Fruit fly (Drosophila melanogaster) whole organism, embryonic: ENCODE data around the gene CG33110.

Experiments
- C15 ChIP-seq: fragments of 200-800 bp; sonication (Bioruptor generic); IDR thresholded peaks from 3 replicates; pipeline ENCODE4 v1.3.6; 2022; ENCODE audit warnings: missing biosample characterization, missing genetic modification characterization
- CG11093 ChIP-seq: fragments of 200-800 bp; sonication (Bioruptor generic); IDR thresholded peaks from 3 replicates; pipeline ENCODE4 v1.3.6; 2022; ENCODE audit warnings: missing biosample characterization, missing genetic modification characterization
- CG11723 ChIP-seq: fragments of 200-800 bp; sonication (Bioruptor generic); optimal IDR thresholded peaks from 2 replicates; lab custom pipeline; 2017; ENCODE audit warnings: missing biosample characterization, mild to moderate bottlenecking, missing genetic modification characterization
- CG15514 ChIP-seq: fragments of 200-800 bp; sonication (Bioruptor generic); optimal IDR thresholded peaks from 3 replicates; lab custom pipeline; 2017; ENCODE audit warnings: missing biosample characterization, missing genetic modification characterization, mild to moderate bottlenecking, moderate library complexity, missing genetic modification reagents
- CG16863 ChIP-seq: fragments of 200-800 bp; sonication (Bioruptor generic); optimal IDR thresholded peaks from 3 replicates; lab custom pipeline; 2016; ENCODE audit warnings: missing biosample characterization, missing genetic modification characterization
- CG17186 ChIP-seq: fragments of 200-800 bp; sonication (Bioruptor generic); optimal IDR thresholded peaks from 3 replicates; lab custom pipeline; 2017; ENCODE audit warnings: missing biosample characterization, missing genetic modification reagents, missing genetic modification characterization
- CG1832 ChIP-seq: fragments of 200-800 bp; sonication (Bioruptor generic); optimal IDR thresholded peaks from 2 replicates; lab custom pipeline; 2017; ENCODE audit warnings: missing biosample characterization, mild to moderate bottlenecking, missing genetic modification characterization, inconsistent platforms
- CG32532 ChIP-seq: fragments of 200-800 bp; sonication (Bioruptor generic); IDR thresholded peaks from 2 replicates; pipeline ENCODE4 v1.3.6; 2022; ENCODE audit warnings: missing biosample characterization, missing genetic modification characterization
- CG33213 ChIP-seq: fragments of 200-800 bp; sonication (Bioruptor generic); optimal IDR thresholded peaks from 3 replicates; lab custom pipeline; 2016; ENCODE audit warnings: missing biosample characterization, missing genetic modification characterization
- CG4820 ChIP-seq: fragments of 200-800 bp; sonication (Bioruptor generic); optimal IDR thresholded peaks from 3 replicates; lab custom pipeline; 2016; ENCODE audit warnings: missing biosample characterization, missing genetic modification characterization
- CG6272 ChIP-seq: fragments of 200-800 bp; sonication (Bioruptor generic); IDR thresholded peaks from 2 replicates; pipeline ENCODE4 v1.3.6; 2022; ENCODE audit warnings: missing biosample characterization, missing genetic modification characterization
- CG6854 ChIP-seq: fragments of 200-800 bp; sonication (Bioruptor generic); optimal IDR thresholded peaks from 3 replicates; lab custom pipeline; 2017; ENCODE audit warnings: missing biosample characterization, mild to moderate bottlenecking, missing genetic modification characterization
- CG7928 ChIP-seq: fragments of 200-800 bp; sonication (Bioruptor generic); optimal IDR thresholded peaks from 2 replicates; lab custom pipeline; 2017; ENCODE audit warnings: missing biosample characterization, mild to moderate bottlenecking, missing genetic modification characterization
- CG8281 ChIP-seq: fragments of 200-800 bp; sonication (Bioruptor generic); optimal IDR thresholded peaks from 2 replicates; lab custom pipeline; 2018; ENCODE audit warnings: missing biosample characterization, mild to moderate bottlenecking, missing genetic modification characterization, moderate library complexity
- CG9727 ChIP-seq: fragments of 200-800 bp; sonication (Bioruptor generic); optimal IDR thresholded peaks from 3 replicates; lab custom pipeline; 2017; ENCODE audit warnings: missing biosample characterization, mild to moderate bottlenecking, missing genetic modification characterization
- CTCF ChIP-seq: fragments of 200-800 bp; sonication (Bioruptor generic); optimal IDR thresholded peaks from 2 replicates; lab custom pipeline; 2017; ENCODE audit warnings: missing biosample characterization, mild to moderate bottlenecking, missing genetic modification characterization, moderate library complexity
- Dad ChIP-seq: fragments of 200-800 bp; sonication (Bioruptor generic); optimal IDR thresholded peaks from 3 replicates; lab custom pipeline; 2016; ENCODE audit warnings: missing biosample characterization, missing genetic modification characterization
- Dek ChIP-seq: fragments of 200-800 bp; sonication (Bioruptor generic); optimal IDR thresholded peaks from 3 replicates; lab custom pipeline; 2019; ENCODE audit warnings: missing biosample characterization, mild to moderate bottlenecking, missing genetic modification characterization, moderate library complexity
- E2f1 ChIP-seq: fragments of 200-800 bp; sonication (Bioruptor generic); IDR thresholded peaks from 2 replicates; pipeline ENCODE4 v1.3.6; 2022; ENCODE audit warnings: missing biosample characterization, missing genetic modification characterization
- HLHmδ ChIP-seq: fragments of 200-800 bp; sonication (Bioruptor generic); optimal IDR thresholded peaks from 2 replicates; lab custom pipeline; 2018; ENCODE audit warnings: missing biosample characterization, mild to moderate bottlenecking, missing genetic modification characterization, moderate library complexity
- Hand ChIP-seq: fragments of 200-800 bp; sonication (Bioruptor generic); optimal IDR thresholded peaks from 2 replicates; lab custom pipeline; 2017; ENCODE audit warnings: mild to moderate bottlenecking, missing biosample characterization, missing genetic modification reagents, missing genetic modification characterization
- Hr78 ChIP-seq, 2 experiments: fragments of 200-800 bp in 1 of 2; fragments of >200 bp in 1 of 2; sonication (Bioruptor generic) in 1 of 2; optimal IDR thresholded peaks; 2 replicates each; lab custom pipeline; 2017 to 2019; ENCODE audit warnings: missing biosample characterization in 2 of 2, missing genetic modification characterization in 2 of 2, mild to moderate bottlenecking in 1 of 2, moderate library complexity in 1 of 2
- Myb ChIP-seq: fragments of 200-800 bp; sonication (Bioruptor generic); optimal IDR thresholded peaks from 2 replicates; lab custom pipeline; 2016; ENCODE audit warnings: missing biosample characterization, missing genetic modification characterization
- PHDP ChIP-seq: fragments of 200-800 bp; sonication (Bioruptor generic); optimal IDR thresholded peaks from 3 replicates; lab custom pipeline; 2018; ENCODE audit warnings: missing biosample characterization, mild to moderate bottlenecking, missing genetic modification characterization, moderate library complexity
- Pdp1 ChIP-seq, 2 experiments: fragments of 200-800 bp; sonication (Bioruptor generic); optimal IDR thresholded peaks; 3 replicates each; lab custom pipeline; 2016; ENCODE audit warnings: missing biosample characterization in 2 of 2, missing genetic modification characterization in 2 of 2, mild to moderate bottlenecking in 1 of 2, moderate library complexity in 1 of 2
- Scr ChIP-seq: fragments of 200-800 bp; sonication (Bioruptor generic); IDR thresholded peaks from 2 replicates; pipeline ENCODE4 v1.3.6; 2022; ENCODE audit warnings: missing biosample characterization, missing genetic modification characterization; ENCODE audit not compliant: partially characterized antibody
- Sox102F ChIP-seq: fragments of 200-800 bp; sonication (Bioruptor generic); optimal IDR thresholded peaks from 2 replicates; lab custom pipeline; 2018; ENCODE audit warnings: missing biosample characterization, mild to moderate bottlenecking, missing genetic modification characterization, moderate library complexity
- Trl ChIP-seq, 3 experiments: fragments of >200 bp in 2 of 3; fragments of 200-800 bp in 1 of 3; sonication (Bioruptor generic) in 1 of 3; optimal IDR thresholded peaks; 2 replicates in 1 of 3; 3 replicates in 2 of 3; lab custom pipeline; 2016 to 2017; ENCODE audit warnings: missing biosample characterization in 1 of 3, missing genetic modification characterization in 1 of 3
- Usf ChIP-seq: fragments of 200-800 bp; sonication (Bioruptor generic); optimal IDR thresholded peaks from 2 replicates; lab custom pipeline; 2017; ENCODE audit warnings: missing genotype, missing biosample characterization, missing genetic modification characterization
- ara ChIP-seq: fragments of 200-800 bp; sonication (Bioruptor generic); IDR thresholded peaks from 2 replicates; pipeline ENCODE4 v1.3.6; 2022; ENCODE audit warnings: missing biosample characterization, missing genetic modification characterization
- bbx ChIP-seq: fragments of 200-800 bp; sonication (Bioruptor generic); IDR thresholded peaks from 2 replicates; pipeline ENCODE4 v1.3.6; 2022; ENCODE audit warnings: missing biosample characterization, missing genetic modification characterization; ENCODE audit not compliant: partially characterized antibody
- cad ChIP-seq: fragments of >200 bp; optimal IDR thresholded peaks from 2 replicates; lab custom pipeline; 2017; ENCODE audit warnings: missing biosample characterization, missing genetic modification characterization
- caup ChIP-seq: fragments of 200-800 bp; sonication (Bioruptor generic); optimal IDR thresholded peaks from 3 replicates; lab custom pipeline; 2017; ENCODE audit warnings: missing biosample characterization, mild to moderate bottlenecking, missing genetic modification characterization, moderate library complexity; ENCODE audit not compliant: severe bottlenecking
- ci ChIP-seq: fragments of 200-800 bp; sonication (Bioruptor generic); IDR thresholded peaks from 3 replicates; pipeline ENCODE4 v1.3.6; 2022; ENCODE audit warnings: missing biosample characterization, missing genetic modification characterization
- crc ChIP-seq: fragments of 200-800 bp; sonication (Bioruptor generic); optimal IDR thresholded peaks from 2 replicates; lab custom pipeline; 2016; ENCODE audit warnings: missing biosample characterization, missing genetic modification characterization
- cwo ChIP-seq: fragments of 200-800 bp; sonication (Bioruptor generic); optimal IDR thresholded peaks from 3 replicates; lab custom pipeline; 2017; ENCODE audit warnings: missing biosample characterization, missing genetic modification characterization, mild to moderate bottlenecking, moderate library complexity, missing genetic modification reagents
- da ChIP-seq: fragments of 200-800 bp; sonication (Bioruptor generic); optimal IDR thresholded peaks from 2 replicates; lab custom pipeline; 2016; ENCODE audit warnings: missing biosample characterization, missing genetic modification characterization
- dimm ChIP-seq: fragments of 200-800 bp; sonication (Bioruptor generic); IDR thresholded peaks from 2 replicates; pipeline ENCODE4 v1.3.6; 2022; ENCODE audit warnings: missing biosample characterization, missing genetic modification characterization
- emc ChIP-seq: fragments of 200-800 bp; sonication (Bioruptor generic); optimal IDR thresholded peaks from 2 replicates; lab custom pipeline; 2016; ENCODE audit warnings: missing biosample characterization, missing genetic modification characterization
- fu2 ChIP-seq: fragments of 200-800 bp; sonication (Bioruptor generic); optimal IDR thresholded peaks from 2 replicates; lab custom pipeline; 2016; ENCODE audit warnings: missing biosample characterization, missing genetic modification characterization
- gcm2 ChIP-seq: fragments of 200-800 bp; sonication (Bioruptor generic); optimal IDR thresholded peaks from 2 replicates; lab custom pipeline; 2016; ENCODE audit warnings: missing biosample characterization, missing genetic modification characterization
- hbn ChIP-seq: fragments of 200-800 bp; sonication (Bioruptor generic); IDR thresholded peaks from 2 replicates; pipeline ENCODE4 v1.3.6; 2022; ENCODE audit warnings: missing biosample characterization, missing genetic modification characterization; ENCODE audit not compliant: partially characterized antibody
- maf-S ChIP-seq: fragments of 200-800 bp; sonication (Bioruptor generic); optimal IDR thresholded peaks from 2 replicates; lab custom pipeline; 2016; ENCODE audit warnings: missing biosample characterization, missing genetic modification characterization
- pnt ChIP-seq: fragments of 200-800 bp; sonication (Bioruptor generic); optimal IDR thresholded peaks from 3 replicates; lab custom pipeline; 2016; ENCODE audit warnings: missing biosample characterization, missing genetic modification characterization
- salm ChIP-seq: fragments of 200-800 bp; sonication (Bioruptor generic); optimal IDR thresholded peaks from 2 replicates; lab custom pipeline; 2018; ENCODE audit warnings: missing biosample characterization, mild to moderate bottlenecking, missing genetic modification characterization
- sd ChIP-seq: fragments of 200-800 bp; sonication (Bioruptor generic); optimal IDR thresholded peaks from 3 replicates; lab custom pipeline; 2018; ENCODE audit warnings: missing biosample characterization, mild to moderate bottlenecking, missing genetic modification characterization, moderate library complexity
- slp2 ChIP-seq: fragments of 200-800 bp; sonication (Bioruptor generic); optimal IDR thresholded peaks from 2 replicates; lab custom pipeline; 2016; ENCODE audit warnings: missing biosample characterization, missing genetic modification characterization
- stwl ChIP-seq: fragments of 200-800 bp; sonication (Bioruptor generic); optimal IDR thresholded peaks from 3 replicates; lab custom pipeline; 2018; ENCODE audit warnings: missing biosample characterization, mild to moderate bottlenecking, missing genetic modification characterization, moderate library complexity
- tap ChIP-seq: fragments of 200-800 bp; optimal IDR thresholded peaks from 3 replicates; lab custom pipeline; 2019; ENCODE audit warnings: missing biosample characterization, mild to moderate bottlenecking, missing genetic modification characterization, moderate library complexity
- twi ChIP-seq: fragments of 200-800 bp; optimal IDR thresholded peaks from 2 replicates; lab custom pipeline; 2019; ENCODE audit warnings: missing biosample characterization, mild to moderate bottlenecking, missing genetic modification characterization, moderate library complexity

The CG33110 gene

dm6 chr3R:22587419-22587963 lies 17.5 kb downstream of the CG33110 start, which contains the start of gene Efa6 (continued):
- TF ChIP-seq CG9727, result peak; percentile 62
- TF ChIP-seq CG11093 (GFP tag; lab: Robert Waterston, UW), result no peak
- no peak for TF ChIP-seq Sox102F
- TF ChIP-seq Hand, result peak; percentile 43
- no peak for TF ChIP-seq E2f1 (GFP tag; lab: Robert Waterston, UW)
- no peak for TF ChIP-seq pnt (GFP tag; lab: Kevin White, UChicago)
- no peak for TF ChIP-seq CG33213 (GFP tag; lab: Kevin White, UChicago)
- peak; percentile 5 for TF ChIP-seq caup (GFP tag; lab: Kevin White, UChicago)
- TF ChIP-seq Pdp1 (GFP tag; optimal IDR thresholded peaks at IDR 0.05; lab: Kevin White, UChicago), result peak in 1 of 2 experiments; percentile 54
- peak; percentile 33 for TF ChIP-seq tap
- peak; percentile 88 for TF ChIP-seq Myb (GFP tag; lab: Kevin White, UChicago)
- TF ChIP-seq CG11723 (GFP tag; lab: Kevin White, UChicago), result no peak
- no peak for TF ChIP-seq HLHmδ
- TF ChIP-seq maf-S, result peak; percentile 48
- TF ChIP-seq PHDP (tag; lab: Kevin White, UChicago), result peak; percentile 55
- no peak for TF ChIP-seq ara (GFP tag; lab: Robert Waterston, UW)
- TF ChIP-seq ci, result peak; percentile 36; the same call in 1 of the 3 replicates
- no peak for TF ChIP-seq CG1832
- no peak for TF ChIP-seq CG8281 (tag; lab: Kevin White, UChicago)
- peak; percentile 97 for TF ChIP-seq Scr (GFP tag; lab: Robert Waterston, UW)
- TF ChIP-seq hbn, result peak; percentile 94
- no peak for TF ChIP-seq da (GFP tag; lab: Kevin White, UChicago)
- TF ChIP-seq bbx (GFP tag; lab: Robert Waterston, UW), result peak; percentile 86
- TF ChIP-seq CG17186, result peak; percentile 46
- TF ChIP-seq dimm (GFP tag; lab: Robert Waterston, UW), result no peak
- peak; percentile 14 for TF ChIP-seq Dad (GFP tag; lab: Kevin White, UChicago)
- TF ChIP-seq crc (GFP tag; lab: Kevin White, UChicago), result no peak
- TF ChIP-seq twi (tag; lab: Kevin White, UChicago), result no peak
- TF ChIP-seq Hr78 (GFP tag; optimal IDR thresholded peaks at IDR 0.05; lab: Kevin White, UChicago), result no peak
- no peak for TF ChIP-seq Usf (GFP tag; lab: Kevin White, UChicago)
- no peak for TF ChIP-seq slp2 (GFP tag; lab: Kevin White, UChicago)
- TF ChIP-seq Dek (tag; lab: Kevin White, UChicago), result peak; percentile 37
- no peak for TF ChIP-seq gcm2 (GFP tag; lab: Kevin White, UChicago)
- no peak for TF ChIP-seq cad (GFP tag; lab: Kevin White, UChicago)
- TF ChIP-seq C15 (GFP tag; lab: Robert Waterston, UW), result no peak
- TF ChIP-seq CG16863 (GFP tag; lab: Kevin White, UChicago), result no peak
- peak; percentile 78 for TF ChIP-seq stwl (tag; lab: Kevin White, UChicago)
- TF ChIP-seq CTCF (GFP tag; lab: Kevin White, UChicago), result peak; percentile 22
- TF ChIP-seq CG6854, result no peak
- TF ChIP-seq CG15514, result peak; percentile 94
- TF ChIP-seq sd, result peak; percentile 79
- no peak; the same call in 1 of the 2 replicates for TF ChIP-seq CG32532 (GFP tag; lab: Robert Waterston, UW)
- peak; percentile 23 for TF ChIP-seq CG7928 (GFP tag; lab: Kevin White, UChicago)
- TF ChIP-seq CG6272, result 0 out of 2 replicates have a peak, but pooled peaks have one; percentile 5
- TF ChIP-seq salm, result no peak
- peak; percentile 55 for TF ChIP-seq CG4820 (GFP tag; lab: Kevin White, UChicago)
- TF ChIP-seq fu2 (GFP tag; lab: Kevin White, UChicago), result no peak
- peak; percentile 4 for TF ChIP-seq cwo (GFP tag; lab: Kevin White, UChicago)
- no peak for TF ChIP-seq emc (GFP tag; lab: Kevin White, UChicago)
- TF ChIP-seq Trl (optimal IDR thresholded peaks at IDR 0.05; lab: Kevin White, UChicago), result no peak
- TF ChIP-seq Trl (GFP tag; optimal IDR thresholded peaks at IDR 0.05; lab: Kevin White, UChicago), result peak; percentile 59
